Worm (Caenorhabditis elegans) whole organism, mixed stage, embryonic: ENCODE measurements around the gene clc-22.

ENCODE experiments used
- ceh-39 ChIP-seq: fragments of 150-350 bp; optimal IDR thresholded peaks from 2 replicates; lab custom pipeline; 2014; ENCODE audit warnings: missing biosample characterization, missing genetic modification characterization
- ceh-43 ChIP-seq: fragments of 200-800 bp; sonication (Bioruptor generic); optimal IDR thresholded peaks from 2 replicates; lab custom pipeline; 2018; ENCODE audit warnings: mild to moderate bottlenecking, missing genetic modification characterization, moderate library complexity, missing compliant biosample characterization
- ces-1 ChIP-seq: fragments of 150-350 bp; optimal IDR thresholded peaks from 2 replicates; lab custom pipeline; 2014; ENCODE audit warnings: missing biosample characterization, missing genetic modification reagents, missing genetic modification characterization
- cnd-1 ChIP-seq: fragments of 200-800 bp; sonication (Bioruptor generic); optimal IDR thresholded peaks from 2 replicates; lab custom pipeline; 2018; ENCODE audit warnings: mild to moderate bottlenecking, missing genetic modification characterization, missing compliant biosample characterization
- ham-2 ChIP-seq: fragments of 200-800 bp; sonication (Bioruptor generic); optimal IDR thresholded peaks from 2 replicates; lab custom pipeline; 2018; ENCODE audit warnings: mild to moderate bottlenecking, missing genetic modification characterization, missing compliant biosample characterization
- lin-32 ChIP-seq: fragments of 200-800 bp; sonication (Bioruptor generic); optimal IDR thresholded peaks from 2 replicates; lab custom pipeline; 2018; ENCODE audit warnings: mild to moderate bottlenecking, missing genetic modification characterization, missing compliant biosample characterization
- mep-1 ChIP-seq: fragments of 150-350 bp; optimal IDR thresholded peaks from 2 replicates; lab custom pipeline; 2017; ENCODE audit warnings: missing biosample characterization, missing genetic modification reagents, missing genetic modification characterization, inconsistent platforms
- nhr-28 ChIP-seq: fragments of 150-350 bp; optimal IDR thresholded peaks from 2 replicates; lab custom pipeline; 2014; ENCODE audit warnings: missing biosample characterization, missing genetic modification characterization
- nhr-76 ChIP-seq: sonication (generic microtip); optimal IDR thresholded peaks from 2 replicates; lab custom pipeline; 2017; ENCODE audit warnings: missing biosample characterization, missing genetic modification characterization
- pha-4 ChIP-seq: fragments of 150-350 bp; optimal IDR thresholded peaks from 2 replicates; lab custom pipeline; 2018; ENCODE audit warnings: missing biosample characterization, missing genetic modification reagents, missing genetic modification characterization
- unc-39 ChIP-seq: fragments of 150-350 bp; optimal IDR thresholded peaks from 2 replicates; lab custom pipeline; 2014; ENCODE audit warnings: missing biosample characterization, missing genetic modification characterization

- no peak for TF ChIP-seq cnd-1 (tag; lab: Kevin White, UChicago)
- TF ChIP-seq pha-4 (tag; lab: Kevin White, UChicago) = no peak
- no peak for TF ChIP-seq lin-32 (GFP tag; lab: Kevin White, UChicago)
- TF ChIP-seq nhr-76 (tag; lab: Kevin White, UChicago) = no peak
- TF ChIP-seq ces-1 (GFP tag; lab: Kevin White, UChicago) = no peak
- TF ChIP-seq mep-1 = no peak
- TF ChIP-seq ceh-43 (GFP tag; lab: Kevin White, UChicago) = no peak
- TF ChIP-seq ceh-39 (tag; lab: Kevin White, UChicago) = no peak
- TF ChIP-seq nhr-28 (tag; lab: Kevin White, UChicago) = no peak
- no peak for TF ChIP-seq unc-39 (tag; lab: Kevin White, UChicago)
- no peak for TF ChIP-seq ham-2 (GFP tag; lab: Kevin White, UChicago)
Observed at ce11 chrII:3952967-3953366, 42.9 kb downstream of the clc-22 start.
